Fruit fly (Drosophila melanogaster): ENCODE measurements around the gene Fbxl7.

Gene Fbxl7

DNA sequence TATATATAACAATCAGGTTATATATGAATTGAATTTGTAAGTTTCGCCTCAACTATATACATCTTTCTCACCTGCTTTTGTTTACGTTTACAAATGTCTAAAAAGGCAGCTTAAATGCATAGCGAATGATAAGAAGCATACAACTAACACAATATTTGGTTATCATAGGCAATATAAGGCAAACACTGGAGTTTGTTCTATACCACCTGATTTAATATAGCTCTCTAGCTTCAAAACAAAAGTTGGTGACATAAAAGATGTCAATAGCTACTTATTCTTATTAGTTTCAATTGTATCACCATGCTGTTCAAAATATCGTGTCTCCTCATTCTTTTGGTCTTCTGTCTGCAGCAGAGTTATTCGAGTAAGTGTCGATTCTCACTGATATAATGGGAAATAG, 5.2 kb downstream of the Fbxl7 start:
- TF ChIP-seq Myc (optimal IDR thresholded peaks at IDR 0.05) (no peak), CG32264 (GFP tag; optimal IDR thresholded peaks at IDR 0.05) (no peak), HLH106 (tag; optimal IDR thresholded peaks at IDR 0.05) (no peak), Rel (GFP tag; optimal IDR thresholded peaks at IDR 0.05) (no peak), Rel (tag; optimal IDR thresholded peaks at IDR 0.05) (no peak), tai (GFP tag; optimal IDR thresholded peaks at IDR 0.05) (no peak), fru (GFP tag; optimal IDR thresholded peaks at IDR 0.05) (no peak), rgr (GFP tag; optimal IDR thresholded peaks at IDR 0.05) (no peak), CrebA (GFP tag; optimal IDR thresholded peaks at IDR 0.05; ENCODE audit: borderline replicate concordance) (no peak), Hnf4 (GFP tag; optimal IDR thresholded peaks at IDR 0.05) (no peak), ey (GFP tag; optimal IDR thresholded peaks at IDR 0.05) (no peak), OdsH (GFP tag; optimal IDR thresholded peaks at IDR 0.05) (no peak), psq (GFP tag; optimal IDR thresholded peaks at IDR 0.05) (no peak), CG9705 (GFP tag; optimal IDR thresholded peaks at IDR 0.05) (no peak), Sp1 (GFP tag; optimal IDR thresholded peaks at IDR 0.05) (no peak), lola (GFP tag; optimal IDR thresholded peaks at IDR 0.05) (no peak), dl (GFP tag; optimal IDR thresholded peaks at IDR 0.05; ENCODE audit: insufficient read depth in 1 of 2, partially characterized antibody in 2 of 2) (no peak), N (GFP tag; optimal IDR thresholded peaks at IDR 0.05) (no peak)

dm6 chr3R:15927172-15927571, 6.5 kb downstream of the Fbxl7 start:
- TF ChIP-seq dl (GFP tag; optimal IDR thresholded peaks at IDR 0.05; ENCODE audit: insufficient read depth in 1 of 2, partially characterized antibody in 2 of 2) (no peak), lola (GFP tag; optimal IDR thresholded peaks at IDR 0.05) (no peak), Myc (optimal IDR thresholded peaks at IDR 0.05) (no peak), foxo (GFP tag; optimal IDR thresholded peaks at IDR 0.05) (no peak), brk (GFP tag; optimal IDR thresholded peaks at IDR 0.05) (no peak), Rel (GFP tag; optimal IDR thresholded peaks at IDR 0.05) (no peak), Rel (tag; optimal IDR thresholded peaks at IDR 0.05) (no peak), ey (GFP tag; optimal IDR thresholded peaks at IDR 0.05) (no peak), tai (GFP tag; optimal IDR thresholded peaks at IDR 0.05) (no peak), psq (GFP tag; optimal IDR thresholded peaks at IDR 0.05) (no peak), dmrt93B (GFP tag; optimal IDR thresholded peaks at IDR 0.05) (no peak), Vsx2 (GFP tag; optimal IDR thresholded peaks at IDR 0.05; ENCODE audit: partially characterized antibody) (no peak), br (GFP tag; optimal IDR thresholded peaks at IDR 0.05) (no peak), CG9705 (GFP tag; optimal IDR thresholded peaks at IDR 0.05) (no peak), Jra (GFP tag; optimal IDR thresholded peaks at IDR 0.05) (no peak), jim (GFP tag; optimal IDR thresholded peaks at IDR 0.05) (no peak), Sp1 (GFP tag; optimal IDR thresholded peaks at IDR 0.05) (no peak)

DNA sequence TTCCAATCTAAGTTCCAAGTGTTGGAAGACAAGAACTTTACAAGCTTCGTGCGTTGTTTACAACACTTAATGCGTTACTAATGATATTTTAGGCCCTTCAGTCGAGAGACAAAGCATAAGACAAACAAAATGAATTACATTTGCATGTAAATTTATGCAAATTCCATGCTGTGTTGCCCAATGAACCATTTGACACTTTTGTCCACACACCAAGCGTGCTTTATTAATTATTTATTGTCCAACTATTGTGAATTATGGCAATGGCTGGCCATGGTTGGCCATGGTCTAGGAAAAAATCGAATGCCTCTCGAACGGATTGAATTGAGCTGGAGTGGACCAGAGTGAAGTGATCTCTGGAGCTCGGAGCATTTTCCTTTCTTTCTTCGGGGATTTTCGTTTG, 7.4 kb downstream of the Fbxl7 start:
- TF ChIP-seq CrebA (GFP tag; optimal IDR thresholded peaks at IDR 0.05; ENCODE audit: borderline replicate concordance): no peak
- TF ChIP-seq pan (optimal IDR thresholded peaks at IDR 0.05): no peak
- TF ChIP-seq fru (GFP tag; optimal IDR thresholded peaks at IDR 0.05): no peak
- TF ChIP-seq ey (GFP tag; optimal IDR thresholded peaks at IDR 0.05): no peak
- no peak for TF ChIP-seq Dfd (GFP tag; optimal IDR thresholded peaks at IDR 0.05)
- no peak for TF ChIP-seq CG32264 (GFP tag; optimal IDR thresholded peaks at IDR 0.05)
- no peak for TF ChIP-seq HLH106 (tag; optimal IDR thresholded peaks at IDR 0.05)
- no peak for TF ChIP-seq Hr83 (GFP tag; optimal IDR thresholded peaks at IDR 0.05; ENCODE audit: poor library complexity, severe bottlenecking)
- TF ChIP-seq Rel (GFP tag; optimal IDR thresholded peaks at IDR 0.05): no peak
- no peak for TF ChIP-seq Rel (tag; optimal IDR thresholded peaks at IDR 0.05)
- TF ChIP-seq Myc (optimal IDR thresholded peaks at IDR 0.05): no peak
- TF ChIP-seq rgr (GFP tag; optimal IDR thresholded peaks at IDR 0.05): no peak

- TF ChIP-seq OdsH (GFP tag; optimal IDR thresholded peaks at IDR 0.05) (no peak), Sp1 (GFP tag; optimal IDR thresholded peaks at IDR 0.05) (no peak), Rel (GFP tag; optimal IDR thresholded peaks at IDR 0.05) (no peak), Rel (tag; optimal IDR thresholded peaks at IDR 0.05) (no peak), lola (GFP tag; optimal IDR thresholded peaks at IDR 0.05) (no peak), Dif (GFP tag; optimal IDR thresholded peaks at IDR 0.05; ENCODE audit: partially characterized antibody) (no peak), woc (GFP tag; optimal IDR thresholded peaks at IDR 0.05) (no peak), Dfd (GFP tag; optimal IDR thresholded peaks at IDR 0.05) (no peak), dsf (GFP tag; optimal IDR thresholded peaks at IDR 0.05; ENCODE audit: borderline replicate concordance) (no peak), Abd-B (GFP tag; optimal IDR thresholded peaks at IDR 0.05) (no peak), tai (GFP tag; optimal IDR thresholded peaks at IDR 0.05) (no peak), foxo (GFP tag; optimal IDR thresholded peaks at IDR 0.05) (no peak), h (GFP tag; optimal IDR thresholded peaks at IDR 0.05) (no peak), CrebA (GFP tag; optimal IDR thresholded peaks at IDR 0.05; ENCODE audit: borderline replicate concordance) (no peak), usp (GFP tag; optimal IDR thresholded peaks at IDR 0.05) (no peak), jim (GFP tag; optimal IDR thresholded peaks at IDR 0.05) (no peak), GATAd (GFP tag; optimal IDR thresholded peaks at IDR 0.05) (no peak), Myc (optimal IDR thresholded peaks at IDR 0.05) (no peak), pan (optimal IDR thresholded peaks at IDR 0.05) (no peak), Mio (GFP tag; optimal IDR thresholded peaks at IDR 0.05) (no peak), rgr (GFP tag; optimal IDR thresholded peaks at IDR 0.05) (no peak)
These were observed 9.4 kb downstream of the Fbxl7 start for dm6 chr3R:15930050-15930449.

Measured in whole organism, wandering third instar larva.